Fruit fly (Drosophila melanogaster): ENCODE results near the gene sog.

Gene sog

DNA sequence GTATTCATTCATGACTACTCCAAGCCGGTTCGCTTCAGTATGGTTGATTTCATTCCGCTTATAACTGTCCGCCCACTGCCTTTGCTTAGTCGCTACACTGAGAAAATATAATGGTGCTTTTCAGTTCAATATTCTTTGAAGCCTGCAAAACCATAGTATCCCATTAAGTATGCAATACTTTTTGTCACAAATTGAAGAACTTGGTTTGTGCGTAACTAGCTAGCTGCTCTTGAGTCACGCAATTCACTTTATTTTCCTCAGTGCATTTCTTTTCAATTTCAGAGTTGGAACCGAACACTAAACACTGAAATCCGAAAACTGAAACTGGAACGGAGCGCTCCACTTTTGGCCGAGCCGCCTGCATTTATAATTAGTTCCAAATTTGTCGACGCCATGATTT is 33.5 kb downstream of the sog start (continued):
- no peak for TF ChIP-seq Hmx (GFP tag; optimal IDR thresholded peaks at IDR 0.05)
- peak; percentile 26 for TF ChIP-seq shn (GFP tag; optimal IDR thresholded peaks at IDR 0.05)
- peak; percentile 6 for TF ChIP-seq CG3163 (GFP tag; optimal IDR thresholded peaks at IDR 0.05)
- peak; percentile 36; the same call in 1 of the 2 replicates for TF ChIP-seq CG32772 (GFP tag; IDR thresholded peaks at IDR 0.05)
- TF ChIP-seq CG7786 (GFP tag; optimal IDR thresholded peaks at IDR 0.05): peak; percentile 49
- TF ChIP-seq HmgZ (tag; optimal IDR thresholded peaks at IDR 0.05): peak; percentile 12
- no peak for TF ChIP-seq CG34376 (GFP tag; optimal IDR thresholded peaks at IDR 0.05)
- TF ChIP-seq hth (optimal IDR thresholded peaks at IDR 0.05): no peak
- no peak for TF ChIP-seq CG7745 (tag; optimal IDR thresholded peaks at IDR 0.05)
- TF ChIP-seq Abd-B (GFP tag; optimal IDR thresholded peaks at IDR 0.05): peak; percentile 47
- no peak for TF ChIP-seq pfk (GFP tag; optimal IDR thresholded peaks at IDR 0.05)
- no peak for TF ChIP-seq HLHmδ (GFP tag; optimal IDR thresholded peaks at IDR 0.05)
- peak; percentile 66 for TF ChIP-seq CG13424 (tag; optimal IDR thresholded peaks at IDR 0.05)
- TF ChIP-seq kay (GFP tag; optimal IDR thresholded peaks at IDR 0.05): peak; percentile 40
- peak; percentile 59 for TF ChIP-seq lab (GFP tag; optimal IDR thresholded peaks at IDR 0.05)
- TF ChIP-seq CG17186 (GFP tag; optimal IDR thresholded peaks at IDR 0.05): no peak
- peak; percentile 27 for TF ChIP-seq CG30431 (GFP tag; optimal IDR thresholded peaks at IDR 0.05)
- TF ChIP-seq sob (GFP tag; IDR thresholded peaks at IDR 0.05): peak; percentile 49; the same call in 1 of the 2 replicates
- TF ChIP-seq NK7.1 (GFP tag; optimal IDR thresholded peaks at IDR 0.05): peak; percentile 52
- TF ChIP-seq CG6813 (GFP tag; optimal IDR thresholded peaks at IDR 0.05): peak; percentile 52
- no peak for TF ChIP-seq exex (tag; optimal IDR thresholded peaks at IDR 0.05)
- TF ChIP-seq chm (GFP tag; IDR thresholded peaks at IDR 0.05): no peak
- TF ChIP-seq Chrac-16 (GFP tag; optimal IDR thresholded peaks at IDR 0.05): peak; percentile 21
- 0 out of 2 replicates have a peak, but pooled peaks have one; percentile 47 for TF ChIP-seq CG6272 (GFP tag; IDR thresholded peaks at IDR 0.05)
- TF ChIP-seq BEAF-32 (GFP tag; optimal IDR thresholded peaks at IDR 0.05): no peak
- TF ChIP-seq sim (GFP tag; IDR thresholded peaks at IDR 0.05): no peak
- TF ChIP-seq Rx (GFP tag; IDR thresholded peaks at IDR 0.05): peak; percentile 52; the same call in 1 of the 2 replicates
- peak; percentile 23 for TF ChIP-seq Dad (GFP tag; optimal IDR thresholded peaks at IDR 0.05)
- TF ChIP-seq Awh (GFP tag; IDR thresholded peaks at IDR 0.05): no peak
- TF ChIP-seq Max (GFP tag; optimal IDR thresholded peaks at IDR 0.05): peak; percentile 11
- TF ChIP-seq danr (GFP tag; IDR thresholded peaks at IDR 0.05): peak; percentile 26; the same call in 1 of the 2 replicates
- no peak for TF ChIP-seq da (GFP tag; optimal IDR thresholded peaks at IDR 0.05)
- no peak for TF ChIP-seq lov (optimal IDR thresholded peaks at IDR 0.05)
- TF ChIP-seq lov (GFP tag; IDR thresholded peaks at IDR 0.05): no peak
- TF ChIP-seq CG15514 (GFP tag; optimal IDR thresholded peaks at IDR 0.05): peak; percentile 30
- peak; percentile 79 for TF ChIP-seq sens (GFP tag)
- TF ChIP-seq CG4328 (GFP tag; optimal IDR thresholded peaks at IDR 0.05): no peak
- TF ChIP-seq CG12744 (GFP tag; optimal IDR thresholded peaks at IDR 0.05): peak; percentile 7
- TF ChIP-seq CG31388 (GFP tag; optimal IDR thresholded peaks at IDR 0.05): no peak
- TF ChIP-seq Hr51 (GFP tag; optimal IDR thresholded peaks at IDR 0.05): peak in 1 of 2 experiments; percentile 72
- TF ChIP-seq CG13894 (tag; optimal IDR thresholded peaks at IDR 0.05): no peak
- peak; percentile 53; the same call in 2 of the 3 replicates for TF ChIP-seq CG17361 (GFP tag; IDR thresholded peaks at IDR 0.05)
- TF ChIP-seq CG7928 (GFP tag; optimal IDR thresholded peaks at IDR 0.05): peak; percentile 14
- no peak for TF ChIP-seq CG34224 (GFP tag; IDR thresholded peaks at IDR 0.05; ENCODE audit: partially characterized antibody)
- no peak for TF ChIP-seq lola (GFP tag; optimal IDR thresholded peaks at IDR 0.05)
- TF ChIP-seq Dbx (GFP tag; IDR thresholded peaks at IDR 0.05): 0 out of 3 replicates have a peak, but pooled peaks have one; percentile 43
- TF ChIP-seq mam (GFP tag; optimal IDR thresholded peaks at IDR 0.05): peak; percentile 53
- TF ChIP-seq mld (GFP tag; IDR thresholded peaks at IDR 0.05; ENCODE audit: partially characterized antibody): no peak
- no peak for TF ChIP-seq Trl (optimal IDR thresholded peaks at IDR 0.05)
- peak; percentile 50 for TF ChIP-seq Trl (GFP tag; optimal IDR thresholded peaks at IDR 0.05)
- peak; percentile 48 for TF ChIP-seq CG10147 (GFP tag; optimal IDR thresholded peaks at IDR 0.05)
